Worm (Caenorhabditis elegans) whole organism, L4 larva: ENCODE results near the gene srg-5.

Experiments used
- F26F4.8 ChIP-seq: fragments of 200-800 bp; sonication (Bioruptor generic); conservative IDR thresholded peaks from 2 replicates; pipeline ENCODE4 v1.3.6; 2022; ENCODE audit warnings: missing genetic modification characterization, missing compliant biosample characterization
- F44E2.7 ChIP-seq: fragments of 200-800 bp; sonication (Bioruptor generic); IDR thresholded peaks from 2 replicates; pipeline ENCODE4 v2.1.2; 2022; ENCODE audit warnings: missing genetic modification characterization, missing compliant biosample characterization
- R02D3.7 ChIP-seq: fragments of 150-350 bp; sonication (generic microtip); optimal IDR thresholded peaks from 3 replicates; lab custom pipeline; 2014; ENCODE audit warnings: missing biosample characterization, missing genetic modification characterization
- Y48G9A.11 ChIP-seq: fragments of 200-800 bp; sonication (Bioruptor generic); IDR thresholded peaks from 2 replicates; pipeline ENCODE4 v1.3.6; 2022; ENCODE audit warnings: missing genetic modification reagents, missing genetic modification characterization, missing compliant biosample characterization
- ZK337.2 ChIP-seq: fragments of 200-800 bp; sonication (Bioruptor generic); IDR thresholded peaks from 2 replicates; pipeline ENCODE4 v1.3.6; 2022; ENCODE audit warnings: missing genetic modification reagents, missing genetic modification characterization, missing compliant biosample characterization
- aha-1 ChIP-seq: fragments of 150-350 bp; peaks from one replicate; lab custom pipeline; 2014; ENCODE audit warnings: missing biosample characterization, missing genetic modification characterization
- ceh-20 ChIP-seq: fragments of 200-800 bp; sonication (Bioruptor generic); IDR thresholded peaks from 2 replicates; pipeline ENCODE4 v1.3.6; 2022; ENCODE audit warnings: missing genetic modification reagents, missing genetic modification characterization, missing compliant biosample characterization
- ces-1 ChIP-seq: fragments of 150-350 bp; sonication (generic microtip); optimal IDR thresholded peaks from 4 replicates; lab custom pipeline; 2014; ENCODE audit warnings: missing biosample characterization, missing genetic modification reagents, missing genetic modification characterization
- ctbp-1 ChIP-seq: fragments of 200-800 bp; sonication (Bioruptor generic); IDR thresholded peaks from 2 replicates; pipeline ENCODE4 v1.3.6; 2022; ENCODE audit warnings: missing genetic modification reagents, missing genetic modification characterization, missing compliant biosample characterization
- daf-12 ChIP-seq: fragments of 150-350 bp; optimal IDR thresholded peaks from 2 replicates; lab custom pipeline; 2014; ENCODE audit warnings: missing biosample characterization, missing genetic modification reagents, missing genetic modification characterization
- daf-19 ChIP-seq: fragments of 200-800 bp; sonication (Bioruptor generic); conservative IDR thresholded peaks from 2 replicates; pipeline ENCODE4 v1.3.6; 2022; ENCODE audit warnings: missing genetic modification characterization, missing compliant biosample characterization
- dmd-6 ChIP-seq: fragments of 200-800 bp; sonication (Bioruptor generic); IDR thresholded peaks from 2 replicates; pipeline ENCODE4 v1.3.6; 2022; ENCODE audit warnings: missing genetic modification reagents, missing genetic modification characterization, missing compliant biosample characterization
- dpl-1 ChIP-seq: fragments of 150-350 bp; optimal IDR thresholded peaks from 2 replicates; lab custom pipeline; 2014; ENCODE audit warnings: missing biosample characterization, missing genetic modification reagents, missing genetic modification characterization
- duxl-1 ChIP-seq: sonication (generic microtip); optimal IDR thresholded peaks from 2 replicates; lab custom pipeline; 2016; ENCODE audit warnings: mild to moderate bottlenecking, missing genetic modification characterization, moderate library complexity, missing compliant biosample characterization; ENCODE audit not compliant: poor library complexity
- egl-27 ChIP-seq: sonication (generic microtip); optimal IDR thresholded peaks from 3 replicates; lab custom pipeline; 2017; ENCODE audit warnings: missing biosample characterization, missing genetic modification reagents, missing genetic modification characterization
- fos-1 ChIP-seq: fragments of 150-350 bp; optimal IDR thresholded peaks from 2 replicates; lab custom pipeline; 2014; ENCODE audit warnings: missing biosample characterization, missing genetic modification characterization
- hif-1 ChIP-seq, 2 experiments: sonication (generic microtip); optimal IDR thresholded peaks; 2 replicates each; lab custom pipeline; 2016 to 2017; ENCODE audit warnings: missing compliant biosample characterization in 2 of 2, missing genetic modification characterization in 2 of 2, missing genetic modification reagents in 2 of 2, missing genotype in 2 of 2, mild to moderate bottlenecking in 1 of 2
- lin-1 ChIP-seq: fragments of 200-800 bp; sonication (Bioruptor generic); IDR thresholded peaks from 2 replicates; pipeline ENCODE4 v1.3.6; 2022; ENCODE audit warnings: missing genetic modification reagents, missing genetic modification characterization, missing compliant biosample characterization
- lin-13 ChIP-seq: fragments of 150-350 bp; optimal IDR thresholded peaks from 2 replicates; lab custom pipeline; 2014; ENCODE audit warnings: missing biosample characterization, missing genetic modification reagents, missing genetic modification characterization
- lin-15B ChIP-seq: fragments of 150-350 bp; sonication (generic microtip); optimal IDR thresholded peaks from 3 replicates; lab custom pipeline; 2014; ENCODE audit warnings: missing biosample characterization, missing genetic modification characterization
- lin-38 ChIP-seq: fragments of 200-800 bp; sonication (Bioruptor generic); IDR thresholded peaks from 2 replicates; pipeline ENCODE4 v1.3.6; 2022; ENCODE audit warnings: missing genetic modification reagents, missing genetic modification characterization, missing compliant biosample characterization
- lin-39 ChIP-seq: fragments of 150-350 bp; optimal IDR thresholded peaks from 2 replicates; lab custom pipeline; 2014; ENCODE audit warnings: missing biosample characterization, missing genetic modification reagents, missing genetic modification characterization
- mdt-29 ChIP-seq: fragments of 200-800 bp; sonication (Bioruptor generic); IDR thresholded peaks from 2 replicates; pipeline ENCODE4 v1.3.6; 2022; ENCODE audit warnings: missing genetic modification reagents, missing genetic modification characterization, missing compliant biosample characterization
- nhr-10 ChIP-seq: fragments of 150-350 bp; optimal IDR thresholded peaks from 2 replicates; lab custom pipeline; 2014; ENCODE audit warnings: missing biosample characterization, missing genetic modification characterization
- nhr-102 ChIP-seq: sonication (generic microtip); optimal IDR thresholded peaks from 2 replicates; lab custom pipeline; 2016; ENCODE audit warnings: mild to moderate bottlenecking, missing genetic modification characterization, moderate library complexity, missing compliant biosample characterization
- nhr-111 ChIP-seq: fragments of 200-800 bp; sonication (Bioruptor generic); optimal IDR thresholded peaks from 2 replicates; lab custom pipeline; 2018; ENCODE audit warnings: mild to moderate bottlenecking, missing genetic modification characterization, missing compliant biosample characterization
- nhr-42 ChIP-seq: fragments of 200-800 bp; sonication (Bioruptor generic); IDR thresholded peaks from 2 replicates; pipeline ENCODE4 v1.3.6; 2022; ENCODE audit warnings: missing genetic modification characterization, missing compliant biosample characterization
- nhr-77 ChIP-seq: fragments of 150-350 bp; optimal IDR thresholded peaks from 2 replicates; lab custom pipeline; 2014; ENCODE audit warnings: missing biosample characterization, missing genetic modification characterization
- pha-4 ChIP-seq, 2 experiments: fragments of 150-350 bp in 1 of 2; fragments of 200-800 bp in 1 of 2; sonication (Bioruptor generic) in 1 of 2; IDR thresholded peaks in 1 of 2; optimal IDR thresholded peaks in 1 of 2; 2 replicates each; pipeline versions ENCODE4 v1.3.6 to Lab custom; 2014 to 2022; ENCODE audit warnings: missing genetic modification characterization in 2 of 2, missing genetic modification reagents in 2 of 2, missing biosample characterization in 1 of 2, missing compliant biosample characterization in 1 of 2
- php-3 ChIP-seq: fragments of 200-800 bp; sonication (Bioruptor generic); IDR thresholded peaks from 2 replicates; pipeline ENCODE4 v1.3.6; 2022; ENCODE audit warnings: missing genetic modification reagents, missing genetic modification characterization, missing compliant biosample characterization
- pqm-1 ChIP-seq: sonication (generic microtip); optimal IDR thresholded peaks from 2 replicates; lab custom pipeline; 2017; ENCODE audit warnings: missing biosample characterization, missing genetic modification characterization
- saeg-2 ChIP-seq: fragments of 200-800 bp; sonication (Bioruptor generic); IDR thresholded peaks from 2 replicates; pipeline ENCODE4 v1.3.6; 2022; ENCODE audit warnings: missing genetic modification reagents, missing genetic modification characterization, missing compliant biosample characterization
- snpc-1.2 ChIP-seq: fragments of 200-800 bp; sonication (Bioruptor generic); IDR thresholded peaks from 2 replicates; pipeline ENCODE4 v1.3.6; 2022; ENCODE audit warnings: missing genetic modification reagents, missing genetic modification characterization, missing compliant biosample characterization
- spr-1 ChIP-seq: sonication (generic microtip); optimal IDR thresholded peaks from 2 replicates; lab custom pipeline; 2016; ENCODE audit warnings: mild to moderate bottlenecking, missing genetic modification characterization, missing compliant biosample characterization
- spr-3 ChIP-seq: fragments of 200-800 bp; sonication (Bioruptor generic); optimal IDR thresholded peaks from 2 replicates; lab custom pipeline; 2018; ENCODE audit warnings: mild to moderate bottlenecking, missing genetic modification characterization, missing compliant biosample characterization
- unc-62 ChIP-seq, 3 experiments: fragments of 150-350 bp in 1 of 3; sonication (generic microtip); optimal IDR thresholded peaks in 2 of 3; peaks in 1 of 3; 1 replicate in 1 of 3; 2 replicates in 2 of 3; lab custom pipeline; 2014 to 2017; ENCODE audit warnings: missing biosample characterization in 3 of 3, missing genetic modification characterization in 3 of 3, missing genetic modification reagents in 3 of 3, missing genotype in 1 of 3
- vab-7 ChIP-seq: fragments of 200-800 bp; sonication (Bioruptor generic); IDR thresholded peaks from 2 replicates; pipeline ENCODE4 v1.3.6; 2022; ENCODE audit warnings: missing genetic modification reagents, missing genetic modification characterization, missing compliant biosample characterization
- zag-1 ChIP-seq: fragments of 150-350 bp; optimal IDR thresholded peaks from 2 replicates; lab custom pipeline; 2014; ENCODE audit warnings: missing biosample characterization, missing genetic modification characterization
- ztf-11 ChIP-seq: fragments of 150-350 bp; optimal IDR thresholded peaks from 2 replicates; lab custom pipeline; 2014; ENCODE audit warnings: missing biosample characterization, missing genetic modification characterization

srg-5 gene

DNA sequence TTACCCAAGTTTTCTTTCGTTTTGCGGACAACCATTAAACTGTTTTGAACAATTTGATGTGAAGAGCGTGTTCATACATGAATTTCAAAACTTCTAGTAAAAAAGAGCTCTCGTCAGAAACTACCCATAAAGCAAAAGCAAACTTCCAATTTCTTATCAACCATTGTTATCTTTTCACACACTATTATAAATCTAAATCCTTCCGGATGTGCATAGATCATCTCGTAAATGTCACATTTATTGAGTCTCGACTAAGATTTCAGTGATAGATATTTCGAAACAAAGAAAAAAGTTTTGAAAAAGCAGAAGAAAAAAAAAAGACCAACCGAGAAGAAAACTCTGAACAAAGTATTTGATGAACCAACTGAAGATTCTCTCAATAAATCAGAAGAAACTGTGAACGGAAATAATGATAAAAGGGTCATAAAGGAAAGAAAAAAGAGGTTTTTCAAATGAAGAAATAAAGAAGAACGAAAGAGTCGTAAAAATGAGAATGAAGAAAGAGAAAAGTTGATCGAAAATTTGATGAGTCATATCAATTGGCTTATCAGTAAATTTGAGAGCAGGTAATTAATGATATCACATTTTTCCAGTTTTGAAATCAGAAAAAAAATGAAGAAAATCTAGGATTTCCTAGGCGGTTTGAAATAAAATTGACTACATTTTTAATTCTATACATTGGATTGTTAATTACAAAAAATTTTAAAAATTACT is 26.3 kb upstream of the srg-5 start:
- TF ChIP-seq pqm-1 (tag; lab: Kevin White, UChicago) (peak; percentile 1), ceh-20 (GFP tag; lab: Robert Waterston, UW) (peak; percentile 38; the same call in 1 of the 2 replicates), nhr-10 (tag; lab: Kevin White, UChicago) (no peak), nhr-77 (peak; percentile 5), php-3 (peak; percentile 41; the same call in 1 of the 2 replicates)
- TF ChIP-seq, all 104 proteins: peak for 4

DNA sequence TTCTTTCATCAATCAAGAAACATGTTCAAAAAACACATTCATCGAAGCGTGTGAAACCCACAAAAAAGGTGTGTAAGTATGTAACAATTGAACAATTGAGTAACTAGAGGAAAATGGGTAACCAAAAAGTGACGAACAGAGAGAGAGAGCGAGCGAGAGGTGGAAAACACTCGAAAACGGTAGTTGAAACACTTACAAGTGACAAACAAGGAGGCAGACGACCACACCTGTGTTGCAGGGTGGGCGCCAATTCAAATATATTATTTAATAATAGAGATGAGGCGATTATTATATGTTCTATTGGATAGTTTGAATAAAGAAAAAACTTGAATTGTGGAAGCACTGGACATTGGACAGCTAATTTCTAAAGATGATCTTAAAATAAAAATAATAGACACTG is 25.0 kb upstream of the srg-5 start:
- no peak for TF ChIP-seq Y48G9A.11
- peak; percentile 30 for TF ChIP-seq dpl-1 (GFP tag; lab: Kevin White, UChicago)

DNA sequence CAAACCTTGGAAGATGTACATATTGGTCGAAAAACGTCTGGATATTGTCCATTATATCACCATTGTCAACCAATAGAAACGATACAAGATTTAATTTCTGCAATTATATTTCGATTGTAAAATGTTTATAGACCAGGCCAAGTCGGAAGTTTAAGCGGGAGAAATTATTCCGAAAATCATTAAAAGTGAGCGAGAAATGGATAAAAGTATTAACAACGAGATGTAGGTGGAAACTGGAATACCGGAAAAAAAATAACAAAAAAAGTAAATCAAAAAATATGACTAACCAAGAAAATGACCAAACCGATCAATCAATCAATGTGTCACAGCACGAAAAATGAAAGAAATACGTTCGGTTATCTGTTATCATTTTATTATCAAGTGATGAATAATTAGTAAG is 22.8 kb upstream of the srg-5 start, which contains the start of gene F47D12.6:
F47D12.6 (minus strand) TSS at position 101 of the 400 bp plus-strand sequence.
- TF ChIP-seq php-3 (no peak), zag-1 (tag; lab: Kevin White, UChicago) (no peak), lin-15B (no peak)

DNA sequence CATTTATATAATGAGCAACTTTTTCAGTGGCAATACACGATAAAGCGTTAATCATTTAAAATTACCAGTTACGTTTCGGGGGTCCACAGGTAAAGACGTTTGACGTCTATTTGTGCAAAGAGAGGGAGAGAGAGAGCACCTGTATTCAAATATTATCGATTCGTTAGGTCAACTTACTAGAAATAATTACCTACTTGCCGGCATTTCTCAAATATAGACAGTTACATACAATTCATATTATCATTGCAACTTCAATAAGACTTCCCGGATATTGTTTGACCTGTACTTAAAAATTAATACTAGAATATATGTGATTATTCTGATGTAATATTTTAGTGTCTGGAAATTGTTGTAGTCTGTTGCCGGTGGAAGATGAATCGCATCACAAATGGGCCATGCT is 21.5 kb upstream of the srg-5 start, which contains the start of gene gadr-3:
gadr-3 (minus strand) TSS at position 101 of the 400 bp plus-strand sequence.
- TF ChIP-seq saeg-2 (GFP tag; lab: Robert Waterston, UW) (no peak), R02D3.7 (tag; lab: Kevin White, UChicago) (no peak), hif-1 (tag; optimal IDR thresholded peaks at IDR 0.05; lab: Kevin White, UChicago) (no peak), unc-62 (GFP tag; optimal IDR thresholded peaks at IDR 0.05 in 1 of 2; lab: Kevin White, UChicago) (peak in 1 of 2 experiments; percentile 46), unc-62 (tag; optimal IDR thresholded peaks at IDR 0.05; lab: Kevin White, UChicago) (no peak), snpc-1.2 (GFP tag; lab: Robert Waterston, UW) (no peak), ZK337.2 (no peak)

DNA sequence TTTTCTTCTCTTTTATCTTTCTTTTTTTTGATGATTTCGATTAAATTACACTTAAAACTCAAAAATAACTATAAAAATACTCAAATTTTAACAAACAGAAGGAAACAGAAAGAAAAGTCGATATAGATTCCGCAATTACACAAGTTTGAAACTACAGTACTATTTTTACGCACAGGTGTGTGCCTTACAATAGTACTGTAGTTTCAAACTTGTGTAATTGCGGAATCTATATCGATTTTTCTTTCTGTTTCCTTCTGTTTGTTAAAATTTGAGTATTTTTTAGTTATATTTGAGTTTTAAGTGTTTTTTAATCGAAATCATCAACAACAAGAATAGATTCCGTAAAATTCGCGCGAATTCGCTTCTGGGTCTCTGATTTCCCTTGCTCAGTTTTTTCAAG is 18.7 kb upstream of the srg-5 start:
- TF ChIP-seq Y48G9A.11 (peak; percentile 45; the same call in 1 of the 2 replicates), lin-38 (GFP tag; lab: Robert Waterston, UW) (peak; percentile 46; the same call in 1 of the 2 replicates), ctbp-1 (GFP tag; lab: Robert Waterston, UW) (no peak)

DNA sequence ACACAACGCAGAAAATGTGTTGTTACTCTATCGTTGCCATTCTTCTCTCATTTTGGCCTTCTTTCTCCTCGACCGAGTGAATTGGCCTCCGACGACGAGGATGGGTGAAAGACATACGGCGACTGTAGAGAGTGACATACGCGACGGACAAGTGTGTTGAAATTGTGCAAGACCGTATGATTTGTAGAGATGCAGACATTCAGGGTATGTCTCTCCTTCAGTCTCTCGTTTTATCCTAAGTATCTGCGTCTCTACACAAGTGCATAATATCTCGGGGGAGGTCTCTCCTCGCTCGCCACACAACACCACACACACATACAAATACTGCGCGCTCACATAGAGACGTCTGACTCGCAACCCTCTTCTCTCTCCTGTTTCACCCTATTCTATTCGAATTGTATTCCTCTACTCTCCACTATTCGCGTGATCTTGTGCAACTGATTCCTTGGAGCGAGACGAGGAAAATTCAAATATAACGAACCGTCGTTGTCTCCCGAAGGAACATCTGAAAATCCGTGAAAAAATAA is 15.8 kb upstream of the srg-5 start, which contains the start of gene hmg-1.2:
hmg-1.2 (plus strand) TSS at position 311 of the 527 bp plus-strand sequence.
- TF ChIP-seq duxl-1 (tag; lab: Kevin White, UChicago) = no peak
- TF ChIP-seq spr-1 = peak; percentile 70
- TF ChIP-seq ztf-11 (tag; lab: Kevin White, UChicago) = no peak
- no peak for TF ChIP-seq F44E2.7 (GFP tag; lab: Robert Waterston, UW)
- TF ChIP-seq spr-3 (GFP tag; lab: Kevin White, UChicago) = peak; percentile 57
- no peak for TF ChIP-seq ces-1 (GFP tag; lab: Kevin White, UChicago)
- no peak for TF ChIP-seq nhr-42 (GFP tag; lab: Robert Waterston, UW)
- TF ChIP-seq daf-12 (tag; lab: Kevin White, UChicago) = no peak
- TF ChIP-seq egl-27 (tag; lab: Kevin White, UChicago) = no peak
- no peak for TF ChIP-seq F26F4.8 (GFP tag; lab: Robert Waterston, UW)
- TF ChIP-seq daf-19 (GFP tag; lab: Robert Waterston, UW) = 0 out of 2 replicates have a peak, but pooled peaks have one; percentile 66
- peak; percentile 91 for TF ChIP-seq aha-1
- TF ChIP-seq vab-7 (GFP tag; lab: Robert Waterston, UW) = no peak
- TF ChIP-seq mdt-29 (GFP tag; lab: Robert Waterston, UW) = no peak
- no peak for TF ChIP-seq fos-1 (tag; lab: Kevin White, UChicago)
- TF ChIP-seq unc-62 (GFP tag; optimal IDR thresholded peaks at IDR 0.05 in 1 of 2; lab: Kevin White, UChicago) = peak in 1 of 2 experiments; percentile 99
- no peak for TF ChIP-seq unc-62 (tag; optimal IDR thresholded peaks at IDR 0.05; lab: Kevin White, UChicago)
- peak; percentile 43 for TF ChIP-seq nhr-102 (tag; lab: Kevin White, UChicago)
- peak; percentile 56 for TF ChIP-seq lin-13 (GFP tag; lab: Kevin White, UChicago)
- TF ChIP-seq pha-4 (GFP tag; IDR thresholded peaks at IDR 0.05; lab: Robert Waterston, UW) = peak; percentile 67
- peak; percentile 20 for TF ChIP-seq pha-4 (tag; optimal IDR thresholded peaks at IDR 0.05; lab: Kevin White, UChicago)
- TF ChIP-seq lin-15B = no peak
- TF ChIP-seq dmd-6 (GFP tag; lab: Robert Waterston, UW) = peak; percentile 66
- TF ChIP-seq nhr-111 (GFP tag; lab: Kevin White, UChicago) = no peak
- peak; percentile 33; the same call in 1 of the 2 replicates for TF ChIP-seq lin-1
- TF ChIP-seq lin-39 = no peak
